1 fruit fly cellular context compared by ENCODE assay signal in genomic region chr2L:143088-143487, dm6.
A peak's percentile ranks its signal among the peaks of the same experiment; 100 is the strongest.
TF ChIP-seq lines count a peak whose summit lies in the region.

Gene CG31974 (minus strand): TSS chr2L:143091.
Gene CG11454 (plus strand): TSS chr2L:143323.

TF ChIP-seq in whole organism, embryonic, 481 proteins besides CTCF, POLR2A, EP300 and RAD21 (continued from another document and continues in another):
- TF ChIP-seq CG18599 (GFP tag; optimal IDR thresholded peaks at IDR 0.05; lab: Kevin White, UChicago): no peak
- peak; percentile 18; the same call in 1 of the 2 replicates for TF ChIP-seq Rfx (GFP tag; IDR thresholded peaks at IDR 0.05; lab: Robert Waterston, UW)
- TF ChIP-seq wdn (GFP tag; IDR thresholded peaks at IDR 0.05; lab: Robert Waterston, UW): no peak
- no peak for TF ChIP-seq cwo (GFP tag; optimal IDR thresholded peaks at IDR 0.05; lab: Kevin White, UChicago)
- TF ChIP-seq chinmo (GFP tag; IDR thresholded peaks at IDR 0.05; lab: Robert Waterston, UW; ENCODE audit: partially characterized antibody): peak; percentile 92; the same call in 3 of the 4 replicates
- peak; percentile 21 for TF ChIP-seq grau (tag; optimal IDR thresholded peaks at IDR 0.05; lab: Kevin White, UChicago)
- TF ChIP-seq dpn (GFP tag; optimal IDR thresholded peaks at IDR 0.05; lab: Kevin White, UChicago): peak in 1 of 2 experiments; percentile 7
- TF ChIP-seq CG8388 (GFP tag; optimal IDR thresholded peaks at IDR 0.05; lab: Kevin White, UChicago): no peak
- peak; percentile 3 for TF ChIP-seq wek (GFP tag; optimal IDR thresholded peaks at IDR 0.05; lab: Kevin White, UChicago)
- TF ChIP-seq Hr78 (GFP tag; optimal IDR thresholded peaks at IDR 0.05; lab: Kevin White, UChicago): no peak
- peak; percentile 38 for TF ChIP-seq CG3995 (GFP tag; optimal IDR thresholded peaks at IDR 0.05; lab: Kevin White, UChicago)
- no peak for TF ChIP-seq CG18619 (GFP tag; optimal IDR thresholded peaks at IDR 0.05; lab: Kevin White, UChicago)
- TF ChIP-seq bbx (GFP tag; IDR thresholded peaks at IDR 0.05; lab: Robert Waterston, UW; ENCODE audit: partially characterized antibody): peak; percentile 88
- TF ChIP-seq Hr51 (GFP tag; optimal IDR thresholded peaks at IDR 0.05; lab: Kevin White, UChicago): no peak
- no peak for TF ChIP-seq odd (GFP tag; optimal IDR thresholded peaks at IDR 0.05; lab: Kevin White, UChicago)
- no peak for TF ChIP-seq CG15073 (GFP tag; optimal IDR thresholded peaks at IDR 0.05; lab: Kevin White, UChicago)
- TF ChIP-seq Myb (GFP tag; optimal IDR thresholded peaks at IDR 0.05; lab: Kevin White, UChicago): peak; percentile 95
- peak; percentile 93 for TF ChIP-seq grn (GFP tag; optimal IDR thresholded peaks at IDR 0.05; lab: Kevin White, UChicago)
- TF ChIP-seq gfzf (GFP tag; optimal IDR thresholded peaks at IDR 0.05; lab: Kevin White, UChicago): peak; percentile 14
- TF ChIP-seq Scr (GFP tag; IDR thresholded peaks at IDR 0.05; lab: Robert Waterston, UW; ENCODE audit: partially characterized antibody): peak; percentile 82
- no peak for TF ChIP-seq nerfin-1 (tag; optimal IDR thresholded peaks at IDR 0.05; lab: Kevin White, UChicago)
- no peak for TF ChIP-seq CG1602 (GFP tag; optimal IDR thresholded peaks at IDR 0.05; lab: Kevin White, UChicago)
- TF ChIP-seq sna (GFP tag; IDR thresholded peaks at IDR 0.05; lab: Robert Waterston, UW; ENCODE audit: partially characterized antibody): peak; percentile 87
- TF ChIP-seq unpg (GFP tag; optimal IDR thresholded peaks at IDR 0.05; lab: Kevin White, UChicago): no peak
- TF ChIP-seq CG30403 (GFP tag; optimal IDR thresholded peaks at IDR 0.05; lab: Kevin White, UChicago): peak; percentile 7
- peak; percentile 75; the same call in 1 of the 2 replicates for TF ChIP-seq inv (GFP tag; IDR thresholded peaks at IDR 0.05; lab: Robert Waterston, UW; ENCODE audit: partially characterized antibody)
- no peak for TF ChIP-seq CG8478 (optimal IDR thresholded peaks at IDR 0.05; lab: Kevin White, UChicago)
- TF ChIP-seq D19A (tag; optimal IDR thresholded peaks at IDR 0.05; lab: Kevin White, UChicago): no peak
- TF ChIP-seq CG4282 (GFP tag; optimal IDR thresholded peaks at IDR 0.05; lab: Kevin White, UChicago): no peak
- TF ChIP-seq hkb (optimal IDR thresholded peaks at IDR 0.05; lab: Kevin White, UChicago): no peak
- no peak for TF ChIP-seq hkb (GFP tag; IDR thresholded peaks at IDR 0.05; lab: Robert Waterston, UW)
- peak; percentile 76 for TF ChIP-seq MBD-R2 (GFP tag; IDR thresholded peaks at IDR 0.05; lab: Robert Waterston, UW)
- no peak for TF ChIP-seq jigr1 (GFP tag; IDR thresholded peaks at IDR 0.05; lab: Robert Waterston, UW)
- TF ChIP-seq Med (GFP tag; lab: Kevin White, UChicago): peak; percentile 83
- TF ChIP-seq CG2129 (GFP tag; IDR thresholded peaks at IDR 0.05; lab: Robert Waterston, UW; ENCODE audit: partially characterized antibody): peak; percentile 58
- TF ChIP-seq sens-2 (GFP tag; IDR thresholded peaks at IDR 0.05; lab: Robert Waterston, UW): no peak
- TF ChIP-seq CG16813 (GFP tag; IDR thresholded peaks at IDR 0.05; lab: Robert Waterston, UW; ENCODE audit: partially characterized antibody): peak; percentile 67; the same call in 2 of the 3 replicates
- TF ChIP-seq lab (GFP tag; optimal IDR thresholded peaks at IDR 0.05; lab: Kevin White, UChicago): peak; percentile 33
- no peak for TF ChIP-seq CG10366 (GFP tag; IDR thresholded peaks at IDR 0.05; lab: Robert Waterston, UW)
- TF ChIP-seq Side (GFP tag; optimal IDR thresholded peaks at IDR 0.05; lab: Kevin White, UChicago): peak; percentile 38
- TF ChIP-seq trh (GFP tag; optimal IDR thresholded peaks at IDR 0.05; lab: Kevin White, UChicago): no peak
- no peak for TF ChIP-seq CG1529 (GFP tag; optimal IDR thresholded peaks at IDR 0.05; lab: Kevin White, UChicago)
- no peak for TF ChIP-seq CG3281 (GFP tag; optimal IDR thresholded peaks at IDR 0.05; lab: Kevin White, UChicago)
- TF ChIP-seq YL-1 (GFP tag; optimal IDR thresholded peaks at IDR 0.05; lab: Kevin White, UChicago): peak; percentile 38
- TF ChIP-seq Meics (GFP tag; optimal IDR thresholded peaks at IDR 0.05; lab: Kevin White, UChicago): no peak
- TF ChIP-seq CrebB (tag; optimal IDR thresholded peaks at IDR 0.05; lab: Kevin White, UChicago): peak; percentile 29
- TF ChIP-seq jing (GFP tag; optimal IDR thresholded peaks at IDR 0.05; lab: Kevin White, UChicago): no peak
- TF ChIP-seq CG7372 (GFP tag; IDR thresholded peaks at IDR 0.05; lab: Robert Waterston, UW): no peak
- TF ChIP-seq CG10654 (GFP tag; optimal IDR thresholded peaks at IDR 0.05; lab: Kevin White, UChicago): no peak
- no peak for TF ChIP-seq wor (GFP tag; IDR thresholded peaks at IDR 0.05; lab: Robert Waterston, UW)
- peak; percentile 44 for TF ChIP-seq Sry-β (GFP tag; optimal IDR thresholded peaks at IDR 0.05; lab: Kevin White, UChicago)
- peak; percentile 94 for TF ChIP-seq amos (GFP tag; IDR thresholded peaks at IDR 0.05; lab: Robert Waterston, UW; ENCODE audit: partially characterized antibody)
- TF ChIP-seq CG7839 (tag; optimal IDR thresholded peaks at IDR 0.05; lab: Kevin White, UChicago): no peak
- TF ChIP-seq HLH4C (GFP tag; IDR thresholded peaks at IDR 0.05; lab: Robert Waterston, UW; ENCODE audit: partially characterized antibody): peak; percentile 60; the same call in 1 of the 3 replicates
- TF ChIP-seq tna (GFP tag; IDR thresholded peaks at IDR 0.05; lab: Robert Waterston, UW; ENCODE audit: partially characterized antibody): peak; percentile 76
- TF ChIP-seq Nf-YC (tag; optimal IDR thresholded peaks at IDR 0.05; lab: Kevin White, UChicago): peak; percentile 9
- peak; percentile 100 for TF ChIP-seq CG15514 (GFP tag; optimal IDR thresholded peaks at IDR 0.05; lab: Kevin White, UChicago)
- no peak for TF ChIP-seq CG8765 (GFP tag; IDR thresholded peaks at IDR 0.05; lab: Robert Waterston, UW)
- TF ChIP-seq Hmr (GFP tag; optimal IDR thresholded peaks at IDR 0.05; lab: Kevin White, UChicago): peak; percentile 7
- no peak for TF ChIP-seq z (GFP tag; IDR thresholded peaks at IDR 0.05; lab: Robert Waterston, UW)
- no peak for TF ChIP-seq Bdp1 (GFP tag; optimal IDR thresholded peaks at IDR 0.05; lab: Kevin White, UChicago)
- TF ChIP-seq Sox100B (GFP tag; optimal IDR thresholded peaks at IDR 0.05; lab: Kevin White, UChicago): no peak
- no peak for TF ChIP-seq CG4404 (GFP tag; IDR thresholded peaks at IDR 0.05; lab: Robert Waterston, UW)
- TF ChIP-seq nom (GFP tag; optimal IDR thresholded peaks at IDR 0.05; lab: Kevin White, UChicago): peak; percentile 2
- no peak for TF ChIP-seq seq (GFP tag; IDR thresholded peaks at IDR 0.05; lab: Robert Waterston, UW)
- peak; percentile 97 for TF ChIP-seq CG13287 (GFP tag; IDR thresholded peaks at IDR 0.05; lab: Robert Waterston, UW; ENCODE audit: partially characterized antibody)
- TF ChIP-seq Jarid2 (GFP tag; optimal IDR thresholded peaks at IDR 0.05; lab: Kevin White, UChicago): no peak
- peak; percentile 69 for TF ChIP-seq her (GFP tag; optimal IDR thresholded peaks at IDR 0.05; lab: Kevin White, UChicago)
- peak; percentile 69; the same call in 2 of the 3 replicates for TF ChIP-seq CG6791 (GFP tag; IDR thresholded peaks at IDR 0.05; lab: Robert Waterston, UW; ENCODE audit: partially characterized antibody)
- TF ChIP-seq sqz (GFP tag; optimal IDR thresholded peaks at IDR 0.05; lab: Kevin White, UChicago): no peak
- TF ChIP-seq CG11456 (GFP tag; IDR thresholded peaks at IDR 0.05; lab: Robert Waterston, UW): no peak
- no peak for TF ChIP-seq zfh2 (GFP tag; optimal IDR thresholded peaks at IDR 0.05; lab: Kevin White, UChicago)
- peak; percentile 87 for TF ChIP-seq Doc3 (GFP tag; IDR thresholded peaks at IDR 0.05; lab: Robert Waterston, UW; ENCODE audit: partially characterized antibody)
- no peak for TF ChIP-seq gt (GFP tag; IDR thresholded peaks at IDR 0.05; lab: Robert Waterston, UW)
- no peak for TF ChIP-seq peb (GFP tag; IDR thresholded peaks at IDR 0.05; lab: Robert Waterston, UW)
- peak; percentile 4 for TF ChIP-seq CG34376 (GFP tag; optimal IDR thresholded peaks at IDR 0.05; lab: Kevin White, UChicago)
- no peak for TF ChIP-seq pita (GFP tag; optimal IDR thresholded peaks at IDR 0.05; lab: Kevin White, UChicago)
- no peak for TF ChIP-seq Dbx (GFP tag; IDR thresholded peaks at IDR 0.05; lab: Robert Waterston, UW)
- no peak for TF ChIP-seq Nf-YA (GFP tag; IDR thresholded peaks at IDR 0.05; lab: Robert Waterston, UW)
- no peak for TF ChIP-seq org-1 (GFP tag; optimal IDR thresholded peaks at IDR 0.05; lab: Kevin White, UChicago)
- TF ChIP-seq br (optimal IDR thresholded peaks at IDR 0.05; lab: Kevin White, UChicago): no peak
- no peak for TF ChIP-seq Max (GFP tag; optimal IDR thresholded peaks at IDR 0.05; lab: Kevin White, UChicago)
- TF ChIP-seq CG34224 (GFP tag; IDR thresholded peaks at IDR 0.05; lab: Robert Waterston, UW; ENCODE audit: partially characterized antibody): peak; percentile 94
- TF ChIP-seq CG9437 (GFP tag; optimal IDR thresholded peaks at IDR 0.05; lab: Kevin White, UChicago): no peak
- TF ChIP-seq hbn (GFP tag; IDR thresholded peaks at IDR 0.05; lab: Robert Waterston, UW; ENCODE audit: partially characterized antibody): peak; percentile 92
- peak; percentile 44 for TF ChIP-seq Dref (GFP tag; IDR thresholded peaks at IDR 0.05; lab: Robert Waterston, UW)
- no peak for TF ChIP-seq CG17186 (GFP tag; optimal IDR thresholded peaks at IDR 0.05; lab: Kevin White, UChicago)
- TF ChIP-seq CG7745 (tag; optimal IDR thresholded peaks at IDR 0.05; lab: Kevin White, UChicago): no peak
- TF ChIP-seq Taf1 (GFP tag; IDR thresholded peaks at IDR 0.05; lab: Robert Waterston, UW): no peak
- peak; percentile 53; the same call in 1 of the 2 replicates for TF ChIP-seq CG42726 (GFP tag; IDR thresholded peaks at IDR 0.05; lab: Robert Waterston, UW; ENCODE audit: partially characterized antibody)
- TF ChIP-seq gsb-n (tag; optimal IDR thresholded peaks at IDR 0.05; lab: Kevin White, UChicago): no peak
- TF ChIP-seq mam (GFP tag; optimal IDR thresholded peaks at IDR 0.05; lab: Kevin White, UChicago): no peak
- TF ChIP-seq CG8290 (GFP tag; optimal IDR thresholded peaks at IDR 0.05; lab: Kevin White, UChicago): no peak
- TF ChIP-seq CG8290 (tag; optimal IDR thresholded peaks at IDR 0.05; lab: Kevin White, UChicago): peak in 1 of 2 experiments; percentile 49
- peak; percentile 85 for TF ChIP-seq Dp (GFP tag; optimal IDR thresholded peaks at IDR 0.05; lab: Kevin White, UChicago)
- no peak for TF ChIP-seq ind (GFP tag; optimal IDR thresholded peaks at IDR 0.05; lab: Kevin White, UChicago)
- TF ChIP-seq Fer1 (GFP tag; optimal IDR thresholded peaks at IDR 0.05; lab: Kevin White, UChicago): peak; percentile 40
- no peak for TF ChIP-seq ATbp (GFP tag; optimal IDR thresholded peaks at IDR 0.05; lab: Kevin White, UChicago)
- no peak for TF ChIP-seq dm (GFP tag; optimal IDR thresholded peaks at IDR 0.05; lab: Kevin White, UChicago)
- TF ChIP-seq CG12659 (GFP tag; optimal IDR thresholded peaks at IDR 0.05; lab: Kevin White, UChicago): peak; percentile 28
- no peak for TF ChIP-seq Atf6 (GFP tag; IDR thresholded peaks at IDR 0.05; lab: Robert Waterston, UW)
- TF ChIP-seq CG32772 (GFP tag; IDR thresholded peaks at IDR 0.05; lab: Robert Waterston, UW): no peak
- TF ChIP-seq CG33213 (GFP tag; optimal IDR thresholded peaks at IDR 0.05; lab: Kevin White, UChicago): peak; percentile 44
- 0 out of 3 replicates have a peak, but pooled peaks have one; percentile 41 for TF ChIP-seq mld (GFP tag; IDR thresholded peaks at IDR 0.05; lab: Robert Waterston, UW; ENCODE audit: partially characterized antibody)
- TF ChIP-seq sim (GFP tag; IDR thresholded peaks at IDR 0.05; lab: Robert Waterston, UW): no peak
- TF ChIP-seq bigmax (GFP tag; optimal IDR thresholded peaks at IDR 0.05; lab: Kevin White, UChicago): peak; percentile 22
- TF ChIP-seq CG5180 (GFP tag; optimal IDR thresholded peaks at IDR 0.05; lab: Kevin White, UChicago): peak; percentile 67
- TF ChIP-seq mirr (GFP tag; optimal IDR thresholded peaks at IDR 0.05; lab: Kevin White, UChicago): peak; percentile 34
- TF ChIP-seq CG32532 (GFP tag; IDR thresholded peaks at IDR 0.05; lab: Robert Waterston, UW): no peak
- TF ChIP-seq CG13775 (GFP tag; optimal IDR thresholded peaks at IDR 0.05; lab: Kevin White, UChicago): no peak
- TF ChIP-seq croc (GFP tag; conservative IDR thresholded peaks at IDR 0.05; lab: Robert Waterston, UW): no peak
- no peak for TF ChIP-seq ci (GFP tag; IDR thresholded peaks at IDR 0.05; lab: Robert Waterston, UW)
- no peak for TF ChIP-seq BtbVII (GFP tag; optimal IDR thresholded peaks at IDR 0.05; lab: Kevin White, UChicago)
- TF ChIP-seq row (GFP tag; IDR thresholded peaks at IDR 0.05; lab: Robert Waterston, UW): peak; percentile 45; the same call in 1 of the 3 replicates
- TF ChIP-seq CG17385 (GFP tag; optimal IDR thresholded peaks at IDR 0.05; lab: Kevin White, UChicago): no peak
- no peak for TF ChIP-seq HLH3B (GFP tag; IDR thresholded peaks at IDR 0.05; lab: Robert Waterston, UW)
- TF ChIP-seq CG3847 (GFP tag; IDR thresholded peaks at IDR 0.05; lab: Robert Waterston, UW): no peak
- TF ChIP-seq CG1603 (tag; optimal IDR thresholded peaks at IDR 0.05; lab: Kevin White, UChicago): peak; percentile 65
- no peak for TF ChIP-seq ac (GFP tag; optimal IDR thresholded peaks at IDR 0.05; lab: Kevin White, UChicago)
- no peak for TF ChIP-seq run (tag; optimal IDR thresholded peaks at IDR 0.05; lab: Kevin White, UChicago)
- TF ChIP-seq CG10267 (tag; optimal IDR thresholded peaks at IDR 0.05; lab: Kevin White, UChicago): peak; percentile 34
- no peak for TF ChIP-seq crol (GFP tag; IDR thresholded peaks at IDR 0.05; lab: Robert Waterston, UW)
- TF ChIP-seq Ets65A (GFP tag; lab: Kevin White, UChicago): peak; percentile 37
- TF ChIP-seq chif (GFP tag; optimal IDR thresholded peaks at IDR 0.05; lab: Kevin White, UChicago): no peak
- 0 out of 2 replicates have a peak, but pooled peaks have one; percentile 52 for TF ChIP-seq aop (GFP tag; IDR thresholded peaks at IDR 0.05; lab: Robert Waterston, UW)
- no peak for TF ChIP-seq gce (GFP tag; IDR thresholded peaks at IDR 0.05; lab: Robert Waterston, UW)
- TF ChIP-seq cg (GFP tag; optimal IDR thresholded peaks at IDR 0.05; lab: Kevin White, UChicago): no peak
- TF ChIP-seq fd64A (GFP tag; optimal IDR thresholded peaks at IDR 0.05; lab: Kevin White, UChicago): no peak
- peak; percentile 25 for TF ChIP-seq CG12391 (tag; optimal IDR thresholded peaks at IDR 0.05; lab: Kevin White, UChicago)
- TF ChIP-seq sob (GFP tag; IDR thresholded peaks at IDR 0.05; lab: Robert Waterston, UW): peak; percentile 21; the same call in 1 of the 2 replicates
- no peak for TF ChIP-seq CG5953 (GFP tag; IDR thresholded peaks at IDR 0.05; lab: Robert Waterston, UW)
- no peak for TF ChIP-seq schlank (tag; optimal IDR thresholded peaks at IDR 0.05; lab: Kevin White, UChicago)
